Fruit fly (Drosophila melanogaster) whole organism, embryonic: Measurements from ENCODE around the gene tank.

Source experiments
- Abd-B ChIP-seq: fragments of 200-800 bp; sonication (Bioruptor generic); optimal IDR thresholded peaks from 2 replicates; lab custom pipeline; 2018; ENCODE audit warnings: missing biosample characterization, mild to moderate bottlenecking, missing genetic modification characterization, moderate library complexity
- Atf-2 ChIP-seq: fragments of 200-800 bp; sonication (Bioruptor generic); optimal IDR thresholded peaks from 2 replicates; lab custom pipeline; 2016; ENCODE audit warnings: missing biosample characterization, missing genetic modification characterization
- CG1233 ChIP-seq: fragments of 200-800 bp; sonication (Bioruptor generic); optimal IDR thresholded peaks from 4 replicates; lab custom pipeline; 2018; ENCODE audit warnings: missing biosample characterization, mild to moderate bottlenecking, missing genetic modification characterization
- CG14965 ChIP-seq: fragments of 200-800 bp; sonication (Bioruptor generic); optimal IDR thresholded peaks from 2 replicates; lab custom pipeline; 2016; ENCODE audit warnings: missing biosample characterization, missing genetic modification characterization, borderline replicate concordance
- CG1602 ChIP-seq: fragments of 200-800 bp; sonication (Bioruptor generic); optimal IDR thresholded peaks from 3 replicates; lab custom pipeline; 2016; ENCODE audit warnings: missing biosample characterization, missing genetic modification characterization
- CG16779 ChIP-seq: fragments of 200-800 bp; sonication (Bioruptor generic); IDR thresholded peaks from 2 replicates; pipeline ENCODE4 v1.3.6; 2022; ENCODE audit warnings: missing biosample characterization, missing genetic modification characterization
- CG16863 ChIP-seq: fragments of 200-800 bp; sonication (Bioruptor generic); optimal IDR thresholded peaks from 3 replicates; lab custom pipeline; 2016; ENCODE audit warnings: missing biosample characterization, missing genetic modification characterization
- CG17568 ChIP-seq: fragments of 200-800 bp; sonication (Bioruptor generic); optimal IDR thresholded peaks from 2 replicates; lab custom pipeline; 2018; ENCODE audit warnings: missing biosample characterization, mild to moderate bottlenecking, missing genetic modification characterization, moderate library complexity
- CG2116 ChIP-seq: fragments of 200-800 bp; sonication (Bioruptor generic); optimal IDR thresholded peaks from 3 replicates; lab custom pipeline; 2018; ENCODE audit warnings: missing biosample characterization, mild to moderate bottlenecking, missing genetic modification characterization
- CG31224 ChIP-seq: fragments of 200-800 bp; sonication (Bioruptor generic); IDR thresholded peaks from 2 replicates; pipeline ENCODE4 v1.3.6; 2022; ENCODE audit warnings: missing biosample characterization, missing genetic modification characterization
- CG32772 ChIP-seq: fragments of 200-800 bp; sonication (Bioruptor generic); IDR thresholded peaks from 2 replicates; pipeline ENCODE4 v1.3.6; 2022; ENCODE audit warnings: missing biosample characterization, missing genetic modification characterization
- CG33557 ChIP-seq: fragments of 200-800 bp; sonication (Bioruptor generic); optimal IDR thresholded peaks from 2 replicates; lab custom pipeline; 2019; ENCODE audit warnings: missing biosample characterization, mild to moderate bottlenecking, missing genetic modification characterization, moderate library complexity
- CG4282 ChIP-seq: fragments of 200-800 bp; sonication (Bioruptor generic); optimal IDR thresholded peaks from 2 replicates; lab custom pipeline; 2016; ENCODE audit warnings: missing biosample characterization, missing genetic modification characterization
- CG4730 ChIP-seq: fragments of 200-800 bp; sonication (Bioruptor generic); IDR thresholded peaks from 2 replicates; pipeline ENCODE4 v1.3.6; 2022; ENCODE audit warnings: missing biosample characterization, missing genetic modification characterization
- CG7928 ChIP-seq: fragments of 200-800 bp; sonication (Bioruptor generic); optimal IDR thresholded peaks from 2 replicates; lab custom pipeline; 2017; ENCODE audit warnings: missing biosample characterization, mild to moderate bottlenecking, missing genetic modification characterization
- CG7987 ChIP-seq: fragments of 200-800 bp; sonication (Bioruptor generic); optimal IDR thresholded peaks from 2 replicates; lab custom pipeline; 2018; ENCODE audit warnings: missing biosample characterization, mild to moderate bottlenecking, missing genetic modification characterization, moderate library complexity
- CG8290 ChIP-seq, 3 experiments: fragments of 200-800 bp; sonication (Bioruptor generic); optimal IDR thresholded peaks; 2 replicates each; lab custom pipeline; 2016 to 2019; ENCODE audit warnings: missing biosample characterization in 3 of 3, missing genetic modification characterization in 3 of 3, mild to moderate bottlenecking in 2 of 3, moderate library complexity in 1 of 3
- CG9817 ChIP-seq: fragments of 200-800 bp; sonication (Bioruptor generic); optimal IDR thresholded peaks from 2 replicates; lab custom pipeline; 2018; ENCODE audit warnings: missing biosample characterization, mild to moderate bottlenecking, missing genetic modification characterization, moderate library complexity
- CrebB ChIP-seq: fragments of 200-800 bp; sonication (Bioruptor generic); optimal IDR thresholded peaks from 3 replicates; lab custom pipeline; 2018; ENCODE audit warnings: missing biosample characterization, mild to moderate bottlenecking, missing genetic modification characterization
- Deaf1 ChIP-seq: fragments of 200-800 bp; optimal IDR thresholded peaks from 3 replicates; lab custom pipeline; 2019; ENCODE audit warnings: missing biosample characterization, mild to moderate bottlenecking, missing genetic modification characterization, moderate library complexity
- Dp ChIP-seq: fragments of 200-800 bp; sonication (Bioruptor generic); optimal IDR thresholded peaks from 2 replicates; lab custom pipeline; 2018; ENCODE audit warnings: missing biosample characterization, mild to moderate bottlenecking, missing genetic modification characterization, moderate library complexity
- E2f1 ChIP-seq: fragments of 200-800 bp; sonication (Bioruptor generic); IDR thresholded peaks from 2 replicates; pipeline ENCODE4 v1.3.6; 2022; ENCODE audit warnings: missing biosample characterization, missing genetic modification characterization
- HmgD ChIP-seq: fragments of 200-800 bp; sonication (Bioruptor generic); optimal IDR thresholded peaks from 3 replicates; lab custom pipeline; 2016; ENCODE audit warnings: missing biosample characterization, missing genetic modification characterization
- Hr39 ChIP-seq: fragments of >200 bp; optimal IDR thresholded peaks from 2 replicates; lab custom pipeline; 2017
- Lhr ChIP-seq: fragments of 200-800 bp; sonication (Bioruptor generic); optimal IDR thresholded peaks from 3 replicates; lab custom pipeline; 2017; ENCODE audit warnings: mild to moderate bottlenecking, missing biosample characterization, missing genetic modification reagents, missing genetic modification characterization
- Myb ChIP-seq: fragments of 200-800 bp; sonication (Bioruptor generic); optimal IDR thresholded peaks from 2 replicates; lab custom pipeline; 2016; ENCODE audit warnings: missing biosample characterization, missing genetic modification characterization
- NC2β ChIP-seq: fragments of 200-800 bp; sonication (Bioruptor generic); optimal IDR thresholded peaks from 2 replicates; lab custom pipeline; 2016; ENCODE audit warnings: missing biosample characterization, missing genetic modification characterization
- Nf-YA ChIP-seq: fragments of 200-800 bp; sonication (Bioruptor generic); IDR thresholded peaks from 2 replicates; pipeline ENCODE4 v1.3.6; 2022; ENCODE audit warnings: missing biosample characterization, missing genetic modification characterization
- Rx ChIP-seq: fragments of 200-800 bp; sonication (Bioruptor generic); IDR thresholded peaks from 2 replicates; pipeline ENCODE4 v1.3.6; 2022; ENCODE audit warnings: missing biosample characterization, missing genetic modification characterization
- Scr ChIP-seq: fragments of 200-800 bp; sonication (Bioruptor generic); IDR thresholded peaks from 2 replicates; pipeline ENCODE4 v1.3.6; 2022; ENCODE audit warnings: missing biosample characterization, missing genetic modification characterization; ENCODE audit not compliant: partially characterized antibody
- Sry-β ChIP-seq: fragments of 200-800 bp; sonication (Bioruptor generic); optimal IDR thresholded peaks from 2 replicates; lab custom pipeline; 2018; ENCODE audit warnings: missing biosample characterization, mild to moderate bottlenecking, missing genetic modification characterization, moderate library complexity
- bcd ChIP-seq: fragments of 200-800 bp; sonication (Bioruptor generic); optimal IDR thresholded peaks from 2 replicates; lab custom pipeline; 2017; ENCODE audit warnings: missing biosample characterization, mild to moderate bottlenecking, missing genetic modification characterization
- bowl ChIP-seq: fragments of 200-800 bp; sonication (Bioruptor generic); IDR thresholded peaks from 2 replicates; pipeline ENCODE4 v1.3.6; 2022; ENCODE audit warnings: missing biosample characterization, missing genetic modification characterization
- cad ChIP-seq: fragments of >200 bp; optimal IDR thresholded peaks from 2 replicates; lab custom pipeline; 2017; ENCODE audit warnings: missing biosample characterization, missing genetic modification characterization
- chn ChIP-seq: fragments of 200-800 bp; sonication (Bioruptor generic); optimal IDR thresholded peaks from 2 replicates; lab custom pipeline; 2016; ENCODE audit warnings: missing biosample characterization, missing genetic modification characterization
- dpn ChIP-seq, 2 experiments: fragments of 200-800 bp; sonication (Bioruptor generic); optimal IDR thresholded peaks; 3 replicates each; lab custom pipeline; 2016; ENCODE audit warnings: missing biosample characterization in 2 of 2, missing genetic modification characterization in 2 of 2
- ind ChIP-seq: fragments of 200-800 bp; sonication (Bioruptor generic); optimal IDR thresholded peaks from 3 replicates; lab custom pipeline; 2016; ENCODE audit warnings: missing biosample characterization, missing genetic modification characterization
- jumu ChIP-seq: fragments of 200-800 bp; sonication (Bioruptor generic); optimal IDR thresholded peaks from 3 replicates; lab custom pipeline; 2016; ENCODE audit warnings: missing biosample characterization, missing genetic modification characterization
- mirr ChIP-seq: fragments of 200-800 bp; sonication (Bioruptor generic); optimal IDR thresholded peaks from 3 replicates; lab custom pipeline; 2018; ENCODE audit warnings: missing biosample characterization, mild to moderate bottlenecking, missing genetic modification characterization
- p53 ChIP-seq: fragments of 200-800 bp; sonication (Bioruptor generic); optimal IDR thresholded peaks from 2 replicates; lab custom pipeline; 2016; ENCODE audit warnings: missing biosample characterization, missing genetic modification characterization
- pan ChIP-seq, 4 experiments: fragments of >200 bp in 3 of 4; fragments of 200-800 bp in 1 of 4; sonication (Bioruptor generic) in 1 of 4; optimal IDR thresholded peaks in 3 of 4; IDR thresholded peaks in 1 of 4; 2 replicates each; pipeline versions ENCODE4 v1.3.6 to Lab custom; 2017 to 2022; ENCODE audit warnings: missing biosample characterization in 2 of 4, missing genetic modification characterization in 2 of 4, mixed read lengths in 1 of 4
- pnt ChIP-seq: fragments of 200-800 bp; sonication (Bioruptor generic); optimal IDR thresholded peaks from 3 replicates; lab custom pipeline; 2016; ENCODE audit warnings: missing biosample characterization, missing genetic modification characterization
- pros ChIP-seq: fragments of 200-800 bp; sonication (Bioruptor generic); optimal IDR thresholded peaks from 3 replicates; lab custom pipeline; 2019; ENCODE audit warnings: missing biosample characterization, mild to moderate bottlenecking, missing genetic modification characterization, moderate library complexity
- repo ChIP-seq: fragments of 200-800 bp; sonication (Bioruptor generic); optimal IDR thresholded peaks from 2 replicates; lab custom pipeline; 2016; ENCODE audit warnings: missing biosample characterization, missing genetic modification characterization
- rib ChIP-seq: fragments of 200-800 bp; sonication (Bioruptor generic); IDR thresholded peaks from 2 replicates; pipeline ENCODE4 v1.3.6; 2022; ENCODE audit warnings: missing biosample characterization, missing genetic modification characterization
- sob ChIP-seq: fragments of 200-800 bp; sonication (Bioruptor generic); IDR thresholded peaks from 2 replicates; pipeline ENCODE4 v1.3.6; 2022; ENCODE audit warnings: missing biosample characterization, missing genetic modification characterization
- sug ChIP-seq: fragments of 200-800 bp; optimal IDR thresholded peaks from 2 replicates; lab custom pipeline; 2019; ENCODE audit warnings: missing biosample characterization, mild to moderate bottlenecking, missing genetic modification characterization, moderate library complexity
- trem ChIP-seq: fragments of 200-800 bp; optimal IDR thresholded peaks from 3 replicates; lab custom pipeline; 2019; ENCODE audit warnings: missing biosample characterization, mild to moderate bottlenecking, missing genetic modification characterization, moderate library complexity
- vfl ChIP-seq: fragments of 200-800 bp; sonication (Bioruptor generic); optimal IDR thresholded peaks from 2 replicates; lab custom pipeline; 2016; ENCODE audit warnings: missing biosample characterization, missing genetic modification characterization
- vvl ChIP-seq: fragments of 200-800 bp; sonication (Bioruptor generic); IDR thresholded peaks from 2 replicates; pipeline ENCODE4 v1.3.6; 2022; ENCODE audit warnings: missing biosample characterization, missing genetic modification characterization
- wdn ChIP-seq: fragments of 200-800 bp; sonication (Bioruptor generic); IDR thresholded peaks from 2 replicates; pipeline ENCODE4 v1.3.6; 2022; ENCODE audit warnings: missing biosample characterization, missing genetic modification characterization

tank gene

dm6 chr2L:4861503-4861902 is 23.7 kb upstream of the tank start (continued):
- TF ChIP-seq mirr (no peak), Hr39 (lab: Kevin White, UChicago) (no peak), CG17568 (GFP tag; lab: Kevin White, UChicago) (no peak), sob (GFP tag; lab: Robert Waterston, UW) (0 out of 2 replicates have a peak, but pooled peaks have one; percentile 37), Atf-2 (GFP tag; lab: Kevin White, UChicago) (no peak), dpn (GFP tag; optimal IDR thresholded peaks at IDR 0.05; lab: Kevin White, UChicago) (no peak), pros (GFP tag; lab: Kevin White, UChicago) (no peak), Scr (GFP tag; lab: Robert Waterston, UW) (no peak), CG1602 (no peak), Abd-B (GFP tag; lab: Kevin White, UChicago) (peak; percentile 6), chn (GFP tag; lab: Kevin White, UChicago) (no peak), cad (GFP tag; lab: Kevin White, UChicago) (no peak), Myb (GFP tag; lab: Kevin White, UChicago) (no peak), vfl (GFP tag; lab: Kevin White, UChicago) (no peak), CG33557 (GFP tag; lab: Kevin White, UChicago) (no peak), rib (GFP tag; lab: Robert Waterston, UW) (no peak), Nf-YA (no peak), CG4282 (GFP tag; lab: Kevin White, UChicago) (no peak), CG16863 (GFP tag; lab: Kevin White, UChicago) (no peak), CG8290 (GFP tag; optimal IDR thresholded peaks at IDR 0.05; lab: Kevin White, UChicago) (no peak), CG8290 (tag; optimal IDR thresholded peaks at IDR 0.05; lab: Kevin White, UChicago) (no peak), bcd (GFP tag; lab: Kevin White, UChicago) (peak; percentile 11), trem (tag; lab: Kevin White, UChicago) (no peak), CG16779 (GFP tag; lab: Robert Waterston, UW) (no peak), Lhr (no peak), CG1233 (GFP tag; lab: Kevin White, UChicago) (peak; percentile 35), pnt (GFP tag; lab: Kevin White, UChicago) (no peak), vvl (GFP tag; lab: Robert Waterston, UW) (no peak; the same call in 1 of the 2 replicates), jumu (no peak), repo (GFP tag; lab: Kevin White, UChicago) (no peak), CG7987 (no peak), Dp (GFP tag; lab: Kevin White, UChicago) (no peak), CrebB (tag; lab: Kevin White, UChicago) (no peak), wdn (GFP tag; lab: Robert Waterston, UW) (no peak), ind (GFP tag; lab: Kevin White, UChicago) (peak; percentile 54), sug (no peak), pan (optimal IDR thresholded peaks at IDR 0.05; lab: Kevin White, UChicago) (no peak), pan (GFP tag; optimal IDR thresholded peaks at IDR 0.05 in 1 of 2, IDR thresholded peaks at IDR 0.05 in 1 of 2) (peak in 1 of 2 experiments; percentile 63), CG14965 (GFP tag; lab: Kevin White, UChicago) (no peak), CG7928 (GFP tag; lab: Kevin White, UChicago) (no peak), bowl (GFP tag; lab: Robert Waterston, UW) (no peak), CG2116 (GFP tag; lab: Kevin White, UChicago) (no peak), Sry-β (no peak), HmgD (GFP tag; lab: Kevin White, UChicago) (no peak), Rx (GFP tag; lab: Robert Waterston, UW) (peak; percentile 57; the same call in 1 of the 2 replicates), CG9817 (no peak), E2f1 (GFP tag; lab: Robert Waterston, UW) (peak; percentile 50; the same call in 1 of the 2 replicates), CG4730 (GFP tag; lab: Robert Waterston, UW) (0 out of 2 replicates have a peak, but pooled peaks have one; percentile 23), p53 (GFP tag; lab: Kevin White, UChicago) (no peak), NC2β (GFP tag; lab: Kevin White, UChicago) (no peak), CG31224 (GFP tag; lab: Robert Waterston, UW) (peak; percentile 21; the same call in 1 of the 2 replicates), Deaf1 (no peak), CG32772 (0 out of 2 replicates have a peak, but pooled peaks have one; percentile 25)
